Fruit fly (Drosophila melanogaster) whole organism, adult: ENCODE measurements around the gene Mes2.

Source experiments
- CG11617 ChIP-seq: fragments of 200-800 bp; sonication (Bioruptor generic); optimal IDR thresholded peaks from 2 replicates; lab custom pipeline; 2017; ENCODE audit warnings: mild to moderate bottlenecking, missing biosample characterization, missing genetic modification reagents, missing genetic modification characterization
- CG12768 ChIP-seq: fragments of 200-800 bp; sonication (Bioruptor generic); optimal IDR thresholded peaks from 2 replicates; lab custom pipeline; 2017; ENCODE audit warnings: missing biosample characterization, missing genetic modification characterization, mild to moderate bottlenecking, moderate library complexity, missing genetic modification reagents
- CG33017 ChIP-seq: fragments of 200-800 bp; sonication (Bioruptor generic); optimal IDR thresholded peaks from 2 replicates; lab custom pipeline; 2018; ENCODE audit warnings: missing biosample characterization, mild to moderate bottlenecking, missing genetic modification characterization, moderate library complexity
- CG7045 ChIP-seq: fragments of 200-800 bp; sonication (Bioruptor generic); optimal IDR thresholded peaks from 2 replicates; lab custom pipeline; 2017; ENCODE audit warnings: missing biosample characterization, mild to moderate bottlenecking, missing genetic modification characterization
- CG7101 ChIP-seq: fragments of 200-800 bp; sonication (Bioruptor generic); optimal IDR thresholded peaks from 2 replicates; lab custom pipeline; 2018; ENCODE audit warnings: missing biosample characterization, mild to moderate bottlenecking, missing genetic modification characterization, moderate library complexity
- Crg-1 ChIP-seq: fragments of 200-800 bp; sonication (Bioruptor generic); optimal IDR thresholded peaks from 2 replicates; lab custom pipeline; 2016; ENCODE audit warnings: missing biosample characterization, missing genetic modification characterization
- Mnt ChIP-seq: fragments of 200-800 bp; sonication (Bioruptor generic); optimal IDR thresholded peaks from 2 replicates; lab custom pipeline; 2016; ENCODE audit warnings: missing biosample characterization, mild to moderate bottlenecking, missing genetic modification characterization
- bab1 ChIP-seq: fragments of 200-800 bp; sonication (Bioruptor generic); optimal IDR thresholded peaks from 3 replicates; lab custom pipeline; 2019; ENCODE audit warnings: missing biosample characterization, mild to moderate bottlenecking, missing genetic modification characterization, moderate library complexity
- cnc ChIP-seq, 2 experiments: fragments of >200 bp; optimal IDR thresholded peaks; 2 replicates each; lab custom pipeline; 2017
- kay ChIP-seq: fragments of 200-800 bp; sonication (Bioruptor generic); peaks from one replicate; lab custom pipeline; 2016; ENCODE audit warnings: missing biosample characterization, missing genetic modification characterization, borderline replicate concordance
- ovo ChIP-seq: fragments of 200-800 bp; sonication (Bioruptor generic); optimal IDR thresholded peaks from 2 replicates; lab custom pipeline; 2016; ENCODE audit warnings: missing biosample characterization, missing genetic modification characterization
- tj ChIP-seq: fragments of 200-800 bp; sonication (Bioruptor generic); optimal IDR thresholded peaks from 3 replicates; lab custom pipeline; 2017; ENCODE audit warnings: missing biosample characterization, mild to moderate bottlenecking, missing genetic modification characterization, moderate library complexity

DNA sequence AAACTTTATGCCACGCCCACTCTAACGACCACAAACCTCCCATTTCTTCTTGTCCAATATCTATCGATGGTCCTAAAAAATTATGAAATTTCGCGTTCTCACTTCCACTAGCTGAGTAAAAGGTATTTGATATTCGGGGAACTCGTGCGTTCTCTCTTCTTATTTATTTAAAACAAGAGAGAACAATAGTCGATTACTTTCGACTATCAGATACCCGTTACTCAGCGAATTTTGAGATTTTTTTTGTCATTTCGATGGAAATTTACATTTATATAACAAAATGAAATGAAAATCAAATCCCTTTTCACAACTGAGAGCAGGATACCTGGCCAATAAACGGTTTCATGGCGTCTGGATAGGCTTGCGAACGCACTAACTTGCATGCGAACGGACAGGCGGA lies 964 bp upstream of the Mes2 start:
- TF ChIP-seq Crg-1 (GFP tag; lab: Kevin White, UChicago) (no peak), Mnt (GFP tag; lab: Kevin White, UChicago) (no peak), cnc (optimal IDR thresholded peaks at IDR 0.05; lab: Kevin White, UChicago) (no peak), kay (no peak), CG12768 (GFP tag; lab: Kevin White, UChicago) (no peak), CG11617 (GFP tag; lab: Kevin White, UChicago) (no peak), CG7045 (no peak), ovo (GFP tag; lab: Kevin White, UChicago) (no peak), CG7101 (tag; lab: Kevin White, UChicago) (no peak), CG33017 (tag; lab: Kevin White, UChicago) (no peak), bab1 (GFP tag; lab: Kevin White, UChicago) (no peak), tj (no peak)
